Worm (Caenorhabditis elegans) whole organism, L4 larva: ENCODE data around the gene esyt-2.

Experiments
- F44E2.7 ChIP-seq: fragments of 200-800 bp; sonication (Bioruptor generic); IDR thresholded peaks from 2 replicates; pipeline ENCODE4 v2.1.2; 2022; ENCODE audit warnings: missing genetic modification characterization, missing compliant biosample characterization
- R02D3.7 ChIP-seq: fragments of 150-350 bp; sonication (generic microtip); optimal IDR thresholded peaks from 3 replicates; lab custom pipeline; 2014; ENCODE audit warnings: missing biosample characterization, missing genetic modification characterization
- ZK546.5 ChIP-seq, 2 experiments: sonication (generic microtip); optimal IDR thresholded peaks; 2 replicates each; lab custom pipeline; 2017; ENCODE audit warnings: missing biosample characterization in 2 of 2, missing genetic modification characterization in 2 of 2
- aly-2 ChIP-seq: sonication (generic microtip); optimal IDR thresholded peaks from 2 replicates; lab custom pipeline; 2018; ENCODE audit warnings: missing biosample characterization, missing genetic modification characterization
- ceh-44 ChIP-seq: fragments of 200-800 bp; sonication (Bioruptor generic); IDR thresholded peaks from 2 replicates; pipeline ENCODE4 v1.3.6; 2022; ENCODE audit warnings: missing genetic modification reagents, missing genetic modification characterization, missing compliant biosample characterization
- ctbp-1 ChIP-seq: fragments of 200-800 bp; sonication (Bioruptor generic); IDR thresholded peaks from 2 replicates; pipeline ENCODE4 v1.3.6; 2022; ENCODE audit warnings: missing genetic modification reagents, missing genetic modification characterization, missing compliant biosample characterization
- daf-19 ChIP-seq: fragments of 200-800 bp; sonication (Bioruptor generic); conservative IDR thresholded peaks from 2 replicates; pipeline ENCODE4 v1.3.6; 2022; ENCODE audit warnings: missing genetic modification characterization, missing compliant biosample characterization
- dmd-6 ChIP-seq: fragments of 200-800 bp; sonication (Bioruptor generic); IDR thresholded peaks from 2 replicates; pipeline ENCODE4 v1.3.6; 2022; ENCODE audit warnings: missing genetic modification reagents, missing genetic modification characterization, missing compliant biosample characterization
- lin-38 ChIP-seq: fragments of 200-800 bp; sonication (Bioruptor generic); IDR thresholded peaks from 2 replicates; pipeline ENCODE4 v1.3.6; 2022; ENCODE audit warnings: missing genetic modification reagents, missing genetic modification characterization, missing compliant biosample characterization
- mdl-1 ChIP-seq, 2 experiments: fragments of 150-350 bp in 1 of 2; sonication (generic microtip) in 1 of 2; optimal IDR thresholded peaks; 2 replicates each; lab custom pipeline; 2014 to 2017; ENCODE audit warnings: missing biosample characterization in 2 of 2, missing genetic modification characterization in 2 of 2
- nhr-237 ChIP-seq: sonication (generic microtip); optimal IDR thresholded peaks from 2 replicates; lab custom pipeline; 2017; ENCODE audit warnings: missing biosample characterization, missing genetic modification characterization
- nhr-28 ChIP-seq: fragments of 150-350 bp; optimal IDR thresholded peaks from 2 replicates; lab custom pipeline; 2014; ENCODE audit warnings: missing biosample characterization, missing genetic modification characterization
- pqm-1 ChIP-seq: sonication (generic microtip); optimal IDR thresholded peaks from 2 replicates; lab custom pipeline; 2017; ENCODE audit warnings: missing biosample characterization, missing genetic modification characterization
- set-16 ChIP-seq: fragments of 200-800 bp; sonication (Bioruptor generic); IDR thresholded peaks from 2 replicates; pipeline ENCODE4 v1.3.6; 2022; ENCODE audit warnings: missing genetic modification reagents, missing genetic modification characterization, missing compliant biosample characterization
- unc-62 ChIP-seq, 3 experiments: fragments of 150-350 bp in 1 of 3; sonication (generic microtip); optimal IDR thresholded peaks in 2 of 3; peaks in 1 of 3; 1 replicate in 1 of 3; 2 replicates in 2 of 3; lab custom pipeline; 2014 to 2017; ENCODE audit warnings: missing biosample characterization in 3 of 3, missing genetic modification characterization in 3 of 3, missing genetic modification reagents in 3 of 3, missing genotype in 1 of 3

Gene esyt-2

DNA sequence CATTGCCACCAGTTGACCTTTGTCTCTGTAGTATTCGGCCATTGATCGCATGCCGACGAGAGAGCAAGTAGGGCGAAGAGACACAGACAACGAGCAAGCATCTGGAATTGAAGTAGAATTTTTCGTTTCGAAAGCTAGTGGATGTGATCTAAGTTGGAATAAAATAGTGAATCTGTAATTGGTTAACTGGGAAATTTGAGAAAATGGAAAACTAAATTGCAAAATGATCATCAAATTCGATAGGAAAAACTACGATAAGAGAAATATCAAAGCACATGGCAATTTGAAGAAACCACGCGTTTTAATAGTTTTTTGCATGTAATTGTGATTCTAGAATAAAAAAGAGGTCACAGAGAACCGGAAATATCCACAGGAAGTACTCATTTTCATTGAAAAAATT, 54.0 kb downstream of the esyt-2 start, which contains the start of gene F42A10.6:
Gene F42A10.6, minus strand, starts transcription at position 101 of the 400 bp plus-strand sequence.
- peak; percentile 48 for TF ChIP-seq pqm-1 (tag; lab: Kevin White, UChicago)
- no peak for TF ChIP-seq aly-2 (tag; lab: Kevin White, UChicago)
- peak in 1 of 2 experiments; percentile 57 for TF ChIP-seq unc-62 (GFP tag; optimal IDR thresholded peaks at IDR 0.05 in 1 of 2; lab: Kevin White, UChicago)
- TF ChIP-seq unc-62 (tag; optimal IDR thresholded peaks at IDR 0.05; lab: Kevin White, UChicago) = no peak
- TF ChIP-seq daf-19 (GFP tag; lab: Robert Waterston, UW) = no peak
- peak; percentile 43 for TF ChIP-seq dmd-6 (GFP tag; lab: Robert Waterston, UW)
- no peak for TF ChIP-seq mdl-1 (tag; optimal IDR thresholded peaks at IDR 0.05; lab: Kevin White, UChicago)
- TF ChIP-seq nhr-28 = peak; percentile 8
- no peak for TF ChIP-seq set-16 (GFP tag; lab: Robert Waterston, UW)
- TF ChIP-seq, all 104 proteins: peak for 4

DNA sequence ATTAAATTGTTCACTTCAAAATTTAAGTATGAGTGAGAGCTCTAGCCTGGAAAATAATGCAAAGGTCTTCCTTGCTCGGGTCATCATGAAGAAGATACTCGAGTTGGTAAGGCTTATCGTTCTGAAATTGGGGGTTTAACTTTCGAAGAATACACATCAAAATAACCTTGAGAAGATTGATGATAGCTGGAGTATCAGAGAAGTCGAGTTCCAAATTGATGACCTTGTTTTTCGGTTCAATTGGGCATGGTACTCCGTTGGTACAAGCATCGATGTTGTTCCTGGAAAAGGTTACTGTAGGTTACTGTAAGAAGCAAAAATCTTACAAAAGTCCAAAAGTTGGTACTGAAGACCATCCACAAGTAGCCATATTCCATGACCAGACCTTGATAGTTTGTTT, 54.6 kb downstream of the esyt-2 start:
- TF ChIP-seq set-16 (GFP tag; lab: Robert Waterston, UW) (no peak), pqm-1 (tag; lab: Kevin White, UChicago) (no peak), R02D3.7 (tag; lab: Kevin White, UChicago) (no peak), ceh-44 (no peak), nhr-237 (no peak), ctbp-1 (GFP tag; lab: Robert Waterston, UW) (no peak), lin-38 (GFP tag; lab: Robert Waterston, UW) (no peak), F44E2.7 (no peak), ZK546.5 (tag; optimal IDR thresholded peaks at IDR 0.05; lab: Kevin White, UChicago) (no peak)
